Fruit fly (Drosophila melanogaster) whole organism, embryonic: ENCODE data around the gene eIF4E6.
A peak's percentile ranks its signal among the peaks of the same experiment; 100 is the strongest.

Experiments used
- Aef1 ChIP-seq: fragments of 200-800 bp; sonication (Bioruptor generic); IDR thresholded peaks from 3 replicates; pipeline ENCODE4 v1.3.6; 2022; ENCODE audit warnings: missing biosample characterization, missing genetic modification characterization
- Blimp-1 ChIP-seq: fragments of 200-800 bp; sonication (Bioruptor generic); optimal IDR thresholded peaks from 3 replicates; lab custom pipeline; 2018; ENCODE audit warnings: missing biosample characterization, missing genetic modification characterization, mild to moderate bottlenecking, moderate library complexity, missing genetic modification reagents
- CG10431 ChIP-seq: fragments of 200-800 bp; sonication (Bioruptor generic); optimal IDR thresholded peaks from 3 replicates; lab custom pipeline; 2018; ENCODE audit warnings: missing biosample characterization, mild to moderate bottlenecking, missing genetic modification characterization
- CG10979 ChIP-seq: fragments of 200-800 bp; sonication (Bioruptor generic); optimal IDR thresholded peaks from 2 replicates; lab custom pipeline; 2018; ENCODE audit warnings: missing biosample characterization, mild to moderate bottlenecking, missing genetic modification characterization, moderate library complexity
- CG11085 ChIP-seq: fragments of 200-800 bp; sonication (Bioruptor generic); IDR thresholded peaks from 2 replicates; pipeline ENCODE4 v1.3.6; 2022; ENCODE audit warnings: missing biosample characterization, missing genetic modification characterization
- CG11247 ChIP-seq: fragments of 200-800 bp; sonication (Bioruptor generic); IDR thresholded peaks from 2 replicates; pipeline ENCODE4 v1.3.6; 2022; ENCODE audit warnings: missing biosample characterization, missing genetic modification characterization
- CG11456 ChIP-seq: fragments of 200-800 bp; sonication (Bioruptor generic); IDR thresholded peaks from 3 replicates; pipeline ENCODE4 v1.3.6; 2022; ENCODE audit warnings: missing biosample characterization, missing genetic modification characterization
- CG11695 ChIP-seq: fragments of 200-800 bp; sonication (Bioruptor generic); IDR thresholded peaks from 3 replicates; pipeline ENCODE4 v1.3.6; 2022; ENCODE audit warnings: missing biosample characterization, missing genetic modification characterization
- CG12155 ChIP-seq: fragments of 200-800 bp; sonication (Bioruptor generic); optimal IDR thresholded peaks from 3 replicates; lab custom pipeline; 2016; ENCODE audit warnings: missing biosample characterization, missing genetic modification characterization
- CG14441 ChIP-seq: fragments of 200-800 bp; sonication (Bioruptor generic); IDR thresholded peaks from 2 replicates; pipeline ENCODE4 v1.3.6; 2022; ENCODE audit warnings: missing biosample characterization, missing genetic modification characterization
- CG15601 ChIP-seq: fragments of 200-800 bp; sonication (Bioruptor generic); optimal IDR thresholded peaks from 3 replicates; lab custom pipeline; 2019; ENCODE audit warnings: missing biosample characterization, mild to moderate bottlenecking, missing genetic modification characterization, moderate library complexity
- CG2129 ChIP-seq: fragments of 200-800 bp; sonication (Bioruptor generic); IDR thresholded peaks from 2 replicates; pipeline ENCODE4 v1.3.6; 2022; ENCODE audit warnings: missing biosample characterization, missing genetic modification characterization; ENCODE audit not compliant: partially characterized antibody
- CG30431 ChIP-seq: fragments of 200-800 bp; sonication (Bioruptor generic); optimal IDR thresholded peaks from 2 replicates; lab custom pipeline; 2017; ENCODE audit warnings: missing biosample characterization, missing genetic modification characterization
- CG31224 ChIP-seq: fragments of 200-800 bp; sonication (Bioruptor generic); IDR thresholded peaks from 2 replicates; pipeline ENCODE4 v1.3.6; 2022; ENCODE audit warnings: missing biosample characterization, missing genetic modification characterization
- CG3281 ChIP-seq: fragments of 200-800 bp; sonication (Bioruptor generic); optimal IDR thresholded peaks from 3 replicates; lab custom pipeline; 2017; ENCODE audit warnings: missing biosample characterization, mild to moderate bottlenecking, missing genetic modification characterization
- CG3847 ChIP-seq: fragments of 200-800 bp; sonication (Bioruptor generic); IDR thresholded peaks from 2 replicates; pipeline ENCODE4 v1.3.6; 2022; ENCODE audit warnings: missing biosample characterization, missing genetic modification characterization
- CG4854 ChIP-seq: fragments of 200-800 bp; sonication (Bioruptor generic); optimal IDR thresholded peaks from 2 replicates; lab custom pipeline; 2016; ENCODE audit warnings: missing biosample characterization, missing genetic modification characterization, inconsistent platforms
- CG6175 ChIP-seq: fragments of 200-800 bp; sonication (Bioruptor generic); IDR thresholded peaks from 3 replicates; pipeline ENCODE4 v1.3.6; 2022; ENCODE audit warnings: missing biosample characterization, missing genetic modification characterization
- CG8944 ChIP-seq: fragments of 200-800 bp; sonication (Bioruptor generic); optimal IDR thresholded peaks from 3 replicates; lab custom pipeline; 2016; ENCODE audit warnings: missing biosample characterization, missing genetic modification characterization
- CG9797 ChIP-seq: fragments of 200-800 bp; sonication (Bioruptor generic); optimal IDR thresholded peaks from 3 replicates; lab custom pipeline; 2018; ENCODE audit warnings: missing biosample characterization, mild to moderate bottlenecking, missing genetic modification characterization
- CrebB ChIP-seq: fragments of 200-800 bp; sonication (Bioruptor generic); optimal IDR thresholded peaks from 3 replicates; lab custom pipeline; 2018; ENCODE audit warnings: missing biosample characterization, mild to moderate bottlenecking, missing genetic modification characterization
- Dbx ChIP-seq: fragments of 200-800 bp; sonication (Bioruptor generic); IDR thresholded peaks from 3 replicates; pipeline ENCODE4 v1.3.6; 2022; ENCODE audit warnings: missing biosample characterization, missing genetic modification characterization
- Ets97D ChIP-seq: fragments of 200-800 bp; sonication (Bioruptor generic); optimal IDR thresholded peaks from 3 replicates; lab custom pipeline; 2016; ENCODE audit warnings: missing biosample characterization, missing genetic modification characterization
- HLH54F ChIP-seq: fragments of 200-800 bp; sonication (Bioruptor generic); optimal IDR thresholded peaks from 3 replicates; lab custom pipeline; 2016; ENCODE audit warnings: missing biosample characterization, missing genetic modification characterization
- HmgD ChIP-seq: fragments of 200-800 bp; sonication (Bioruptor generic); optimal IDR thresholded peaks from 3 replicates; lab custom pipeline; 2016; ENCODE audit warnings: missing biosample characterization, missing genetic modification characterization
- Hmr ChIP-seq: fragments of 200-800 bp; sonication (Bioruptor generic); optimal IDR thresholded peaks from 3 replicates; lab custom pipeline; 2017; ENCODE audit warnings: mild to moderate bottlenecking, missing biosample characterization, missing genetic modification reagents, missing genetic modification characterization
- Hr39 ChIP-seq: fragments of >200 bp; optimal IDR thresholded peaks from 2 replicates; lab custom pipeline; 2017
- Nf-YB ChIP-seq: fragments of 200-800 bp; sonication (Bioruptor generic); optimal IDR thresholded peaks from 3 replicates; lab custom pipeline; 2019; ENCODE audit warnings: missing biosample characterization, mild to moderate bottlenecking, missing genetic modification characterization, moderate library complexity
- Ptx1 ChIP-seq: fragments of 200-800 bp; sonication (Bioruptor generic); IDR thresholded peaks from 2 replicates; pipeline ENCODE4 v1.3.6; 2022; ENCODE audit warnings: missing biosample characterization, missing genetic modification characterization
- Scr ChIP-seq: fragments of 200-800 bp; sonication (Bioruptor generic); IDR thresholded peaks from 2 replicates; pipeline ENCODE4 v1.3.6; 2022; ENCODE audit warnings: missing biosample characterization, missing genetic modification characterization; ENCODE audit not compliant: partially characterized antibody
- Spps ChIP-seq: fragments of 200-800 bp; sonication (Bioruptor generic); optimal IDR thresholded peaks from 2 replicates; lab custom pipeline; 2018; ENCODE audit warnings: missing biosample characterization, mild to moderate bottlenecking, missing genetic modification characterization
- ap ChIP-seq: fragments of 200-800 bp; sonication (Bioruptor generic); IDR thresholded peaks from 2 replicates; pipeline ENCODE4 v1.3.6; 2022; ENCODE audit warnings: missing biosample characterization, missing genetic modification characterization
- cg ChIP-seq: fragments of 200-800 bp; sonication (Bioruptor generic); optimal IDR thresholded peaks from 3 replicates; lab custom pipeline; 2019; ENCODE audit warnings: missing biosample characterization, mild to moderate bottlenecking, missing genetic modification characterization, moderate library complexity
- chif ChIP-seq, 2 experiments: fragments of 200-800 bp; sonication (Bioruptor generic); optimal IDR thresholded peaks; 3 replicates each; lab custom pipeline; 2016; ENCODE audit warnings: missing biosample characterization in 2 of 2, missing genetic modification characterization in 2 of 2
- crc ChIP-seq: fragments of 200-800 bp; sonication (Bioruptor generic); optimal IDR thresholded peaks from 2 replicates; lab custom pipeline; 2016; ENCODE audit warnings: missing biosample characterization, missing genetic modification characterization
- crol ChIP-seq: fragments of 200-800 bp; sonication (Bioruptor generic); IDR thresholded peaks from 2 replicates; pipeline ENCODE4 v1.3.6; 2022; ENCODE audit warnings: missing biosample characterization, missing genetic modification characterization
- dimm ChIP-seq: fragments of 200-800 bp; sonication (Bioruptor generic); IDR thresholded peaks from 2 replicates; pipeline ENCODE4 v1.3.6; 2022; ENCODE audit warnings: missing biosample characterization, missing genetic modification characterization
- emc ChIP-seq: fragments of 200-800 bp; sonication (Bioruptor generic); optimal IDR thresholded peaks from 2 replicates; lab custom pipeline; 2016; ENCODE audit warnings: missing biosample characterization, missing genetic modification characterization
- fd96Cb ChIP-seq: fragments of 200-800 bp; sonication (Bioruptor generic); optimal IDR thresholded peaks from 2 replicates; lab custom pipeline; 2018; ENCODE audit warnings: missing biosample characterization, mild to moderate bottlenecking, missing genetic modification characterization, moderate library complexity
- gsb-n ChIP-seq: fragments of 200-800 bp; sonication (Bioruptor generic); optimal IDR thresholded peaks from 3 replicates; lab custom pipeline; 2018; ENCODE audit warnings: missing biosample characterization, mild to moderate bottlenecking, missing genetic modification characterization
- jumu ChIP-seq: fragments of 200-800 bp; sonication (Bioruptor generic); optimal IDR thresholded peaks from 3 replicates; lab custom pipeline; 2016; ENCODE audit warnings: missing biosample characterization, missing genetic modification characterization
- mam ChIP-seq: fragments of 200-800 bp; sonication (Bioruptor generic); optimal IDR thresholded peaks from 3 replicates; lab custom pipeline; 2016; ENCODE audit warnings: missing biosample characterization, missing genetic modification characterization
- peb ChIP-seq: fragments of 200-800 bp; sonication (Bioruptor generic); IDR thresholded peaks from 2 replicates; pipeline ENCODE4 v1.3.6; 2022; ENCODE audit warnings: missing biosample characterization, missing genetic modification characterization
- ro ChIP-seq: fragments of 200-800 bp; sonication (Bioruptor generic); IDR thresholded peaks from 2 replicates; pipeline ENCODE4 v1.3.6; 2022; ENCODE audit warnings: missing biosample characterization, missing genetic modification characterization
- sima ChIP-seq: fragments of 200-800 bp; sonication (Bioruptor generic); optimal IDR thresholded peaks from 2 replicates; lab custom pipeline; 2016; ENCODE audit warnings: missing biosample characterization, missing genetic modification characterization
- tna ChIP-seq: fragments of 200-800 bp; sonication (Bioruptor generic); IDR thresholded peaks from 2 replicates; pipeline ENCODE4 v1.3.6; 2022; ENCODE audit warnings: missing biosample characterization, missing genetic modification characterization; ENCODE audit not compliant: partially characterized antibody
- trh ChIP-seq: fragments of 200-800 bp; sonication (Bioruptor generic); optimal IDR thresholded peaks from 2 replicates; lab custom pipeline; 2016; ENCODE audit warnings: missing biosample characterization, missing genetic modification characterization
- vnd ChIP-seq: fragments of 200-800 bp; sonication (Bioruptor generic); IDR thresholded peaks from 3 replicates; pipeline ENCODE4 v1.3.6; 2022; ENCODE audit warnings: missing biosample characterization, missing genetic modification characterization; ENCODE audit not compliant: partially characterized antibody
- wek ChIP-seq: fragments of 200-800 bp; sonication (Bioruptor generic); optimal IDR thresholded peaks from 3 replicates; lab custom pipeline; 2018; ENCODE audit warnings: missing biosample characterization, mild to moderate bottlenecking, missing genetic modification characterization, moderate library complexity
- zen ChIP-seq: fragments of 200-800 bp; sonication (Bioruptor generic); optimal IDR thresholded peaks from 3 replicates; lab custom pipeline; 2018; ENCODE audit warnings: missing biosample characterization, mild to moderate bottlenecking, missing genetic modification characterization, moderate library complexity
- zfh2 ChIP-seq: fragments of 200-800 bp; sonication (Bioruptor generic); optimal IDR thresholded peaks from 2 replicates; lab custom pipeline; 2016; ENCODE audit warnings: missing biosample characterization, missing genetic modification characterization

The eIF4E6 gene

DNA sequence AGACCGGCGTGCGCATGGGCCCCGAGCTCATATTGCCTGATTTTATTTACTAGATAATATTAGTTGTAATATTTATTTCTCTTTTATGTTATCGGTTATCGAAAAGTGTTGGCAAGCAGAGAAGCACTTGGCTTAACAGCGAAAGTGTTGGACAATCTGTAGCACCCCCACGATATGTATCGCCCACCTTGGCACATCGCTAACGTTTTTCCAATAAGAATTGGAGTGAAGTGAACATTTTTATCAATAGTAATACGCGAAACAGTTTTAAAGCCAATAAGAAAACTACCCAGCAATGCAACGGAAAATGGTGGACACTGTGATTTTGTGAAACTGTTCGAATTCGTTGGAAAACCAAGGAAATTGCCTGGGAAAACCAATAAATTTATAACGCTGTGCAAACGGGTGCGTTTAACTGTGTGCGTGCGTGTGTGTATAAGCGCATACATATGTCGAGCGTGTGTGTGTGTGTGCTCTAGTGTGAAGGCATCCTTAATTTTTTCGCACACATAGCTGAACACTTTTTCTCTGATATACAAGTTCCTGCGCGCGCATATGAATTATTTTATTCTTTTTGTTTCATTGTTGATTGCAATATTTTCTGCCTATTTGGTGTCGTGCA is 12.1 kb upstream of the eIF4E6 start, which contains the start of the genes Slu7 and Pkc98E (continued):
- TF ChIP-seq wek (GFP tag; lab: Kevin White, UChicago): no peak
- TF ChIP-seq zen (tag; lab: Kevin White, UChicago): peak; percentile 66
- peak; percentile 13 for TF ChIP-seq CG9797
- peak; percentile 95 for TF ChIP-seq cg (GFP tag; lab: Kevin White, UChicago)
- TF ChIP-seq HLH54F: peak; percentile 78
- no peak for TF ChIP-seq CG10979
- TF ChIP-seq tna (GFP tag; lab: Robert Waterston, UW): peak; percentile 82
- peak; percentile 23 for TF ChIP-seq trh (GFP tag; lab: Kevin White, UChicago)
- TF ChIP-seq CG11247: peak; percentile 80
- peak; percentile 61 for TF ChIP-seq Hmr (GFP tag; lab: Kevin White, UChicago)
- TF ChIP-seq emc (GFP tag; lab: Kevin White, UChicago): peak; percentile 45
- peak; percentile 57 for TF ChIP-seq Ptx1 (GFP tag; lab: Robert Waterston, UW)
- TF ChIP-seq Aef1 (GFP tag; lab: Robert Waterston, UW): peak; percentile 49; the same call in 2 of the 3 replicates
- TF ChIP-seq CG15601 (tag; lab: Kevin White, UChicago): no peak
- TF ChIP-seq fd96Cb: no peak
- no peak for TF ChIP-seq CG11695 (GFP tag; lab: Robert Waterston, UW)
- no peak for TF ChIP-seq crol (GFP tag; lab: Robert Waterston, UW)
- peak; percentile 74 for TF ChIP-seq Ets97D (GFP tag; lab: Kevin White, UChicago)
- no peak for TF ChIP-seq sima (GFP tag; lab: Kevin White, UChicago)
- TF ChIP-seq CG31224 (GFP tag; lab: Robert Waterston, UW): 0 out of 2 replicates have a peak, but pooled peaks have one; percentile 36
- TF ChIP-seq gsb-n: no peak
- peak; percentile 74 for TF ChIP-seq CG11456 (GFP tag; lab: Robert Waterston, UW)
- TF ChIP-seq CG4854 (GFP tag; lab: Kevin White, UChicago): peak; percentile 62
- peak; percentile 89 for TF ChIP-seq Scr (GFP tag; lab: Robert Waterston, UW)
- peak; percentile 50 for TF ChIP-seq HmgD (GFP tag; lab: Kevin White, UChicago)
- TF ChIP-seq dimm (GFP tag; lab: Robert Waterston, UW): no peak
- no peak for TF ChIP-seq Nf-YB (GFP tag; lab: Kevin White, UChicago)
- 0 out of 3 replicates have a peak, but pooled peaks have one; percentile 43 for TF ChIP-seq CG6175 (GFP tag; lab: Robert Waterston, UW)
- TF ChIP-seq ro (GFP tag; lab: Robert Waterston, UW): no peak
- TF ChIP-seq Hr39 (lab: Kevin White, UChicago): no peak
- TF ChIP-seq CG8944 (GFP tag; lab: Kevin White, UChicago): peak; percentile 57
- TF ChIP-seq vnd: peak; percentile 89
- peak; percentile 62 for TF ChIP-seq CG2129 (GFP tag; lab: Robert Waterston, UW)
- TF ChIP-seq ap (GFP tag; lab: Robert Waterston, UW): no peak
- TF ChIP-seq CG3847 (GFP tag; lab: Robert Waterston, UW): peak; percentile 92
- peak; percentile 16 for TF ChIP-seq CG30431
- peak; percentile 42 for TF ChIP-seq CrebB (tag; lab: Kevin White, UChicago)
- no peak for TF ChIP-seq CG10431
- peak; percentile 16 for TF ChIP-seq Blimp-1
- peak; percentile 43 to 56 for TF ChIP-seq chif (GFP tag; optimal IDR thresholded peaks at IDR 0.05; lab: Kevin White, UChicago)
- TF ChIP-seq CG3281 (GFP tag; lab: Kevin White, UChicago): peak; percentile 48
- TF ChIP-seq Spps: no peak
- no peak for TF ChIP-seq crc (GFP tag; lab: Kevin White, UChicago)
- TF ChIP-seq peb (GFP tag; lab: Robert Waterston, UW): no peak
- TF ChIP-seq jumu (GFP tag; lab: Kevin White, UChicago): peak; percentile 46
- peak; percentile 84 for TF ChIP-seq zfh2
- TF ChIP-seq Dbx: peak; percentile 84
- no peak for TF ChIP-seq CG14441
- TF ChIP-seq CG11085: peak; percentile 55
- peak; percentile 83 for TF ChIP-seq mam (GFP tag; lab: Kevin White, UChicago)
- peak; percentile 73 for TF ChIP-seq CG12155
